Worm (Caenorhabditis elegans): ENCODE data around the gene odc-1.

DNA sequence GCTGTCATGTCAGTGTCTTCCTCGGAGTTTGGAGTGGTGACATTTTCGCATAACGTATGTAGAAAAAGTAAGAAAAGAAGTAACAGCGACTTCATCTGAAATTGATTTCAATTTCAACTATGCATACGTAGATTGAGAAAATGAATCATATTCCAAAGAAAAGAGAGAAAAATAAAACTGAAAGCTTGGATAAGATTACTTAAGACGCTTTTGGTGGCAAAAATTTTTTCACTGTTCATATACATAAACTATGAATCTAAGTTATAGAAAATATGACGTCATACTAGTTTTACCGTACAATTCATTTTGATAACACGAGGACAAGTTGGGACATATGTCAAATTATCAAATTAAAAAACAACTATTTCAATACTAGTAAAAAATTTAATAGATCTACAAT lies 34.2 kb upstream of the odc-1 start, which contains the start of gene lipl-6:
- no peak for TF ChIP-seq med-1 (GFP tag; optimal IDR thresholded peaks at IDR 0.05; ENCODE audit: insufficient read depth)
- no peak for TF ChIP-seq ztf-23 (GFP tag; IDR thresholded peaks at IDR 0.05)
